Worm (Caenorhabditis elegans) whole organism, midembryonic: ENCODE results near the gene kcnl-1.

Experiments
- cog-1 ChIP-seq: sonication (generic microtip); optimal IDR thresholded peaks from 2 replicates; lab custom pipeline; 2016; ENCODE audit warnings: missing genetic modification characterization, missing compliant biosample characterization
- flt-1 ChIP-seq: fragments of 200-800 bp; sonication (Bioruptor generic); IDR thresholded peaks from 2 replicates; pipeline ENCODE4 v1.3.6; 2022; ENCODE audit warnings: missing genetic modification characterization, missing compliant biosample characterization
- ref-1 ChIP-seq: fragments of 200-800 bp; sonication (Bioruptor generic); conservative IDR thresholded peaks from 2 replicates; pipeline ENCODE4 v1.3.6; 2022; ENCODE audit warnings: missing genetic modification reagents, missing genetic modification characterization, missing compliant biosample characterization

- TF ChIP-seq ref-1 (GFP tag; lab: Robert Waterston, UW) (no peak), flt-1 (GFP tag; lab: Robert Waterston, UW) (no peak), cog-1 (tag; lab: Kevin White, UChicago) (no peak)
These were observed 40.7 kb downstream of the kcnl-1 start, which contains the start of gene nlp-25 for ce11 chrV:19605880-19606279.
